Worm (Caenorhabditis elegans) whole organism, L4/young adult: ENCODE measurements around the gene W04G3.5.

Experiments
- W03F9.2 ChIP-seq: fragments of 150-350 bp; optimal IDR thresholded peaks from 2 replicates; lab custom pipeline; 2014; ENCODE audit warnings: missing biosample characterization, missing genetic modification characterization
- dao-5 ChIP-seq: sonication (generic microtip); optimal IDR thresholded peaks from 2 replicates; lab custom pipeline; 2016; ENCODE audit warnings: missing genotype, missing genetic modification characterization, moderate library complexity, missing compliant biosample characterization
- him-1 ChIP-seq: sonication (generic microtip); optimal IDR thresholded peaks from 2 replicates; lab custom pipeline; 2016; ENCODE audit warnings: missing genotype, missing genetic modification reagents, missing genetic modification characterization, missing compliant biosample characterization

W04G3.5 gene

ce11 chrX:11073358-11073757 lies at the start of gene W04G3.5:
Gene W04G3.5 (plus strand): TSS chrX:11073658.
- TF ChIP-seq dao-5 (tag; lab: Kevin White, UChicago) (no peak), him-1 (no peak), W03F9.2 (tag; lab: Kevin White, UChicago) (no peak)

ce11 chrX:11028617-11029016 lies 44.8 kb upstream of the W04G3.5 start, which contains the start of gene ldb-1:
Gene ldb-1 (plus strand): TSS chrX:11028917.
- TF ChIP-seq him-1 = no peak
- no peak for TF ChIP-seq W03F9.2 (tag; lab: Kevin White, UChicago)
- TF ChIP-seq dao-5 (tag; lab: Kevin White, UChicago) = no peak

ce11 chrX:11031047-11031695 lies 42.3 kb upstream of the W04G3.5 start:
- TF ChIP-seq him-1 (peak; percentile 97), W03F9.2 (tag; lab: Kevin White, UChicago) (peak; percentile 54), dao-5 (tag; lab: Kevin White, UChicago) (peak; percentile 1)

ce11 chrX:11031869-11032268 lies 41.6 kb upstream of the W04G3.5 start:
- TF ChIP-seq W03F9.2 (tag; lab: Kevin White, UChicago) = no peak
- no peak for TF ChIP-seq dao-5 (tag; lab: Kevin White, UChicago)
- TF ChIP-seq him-1 = no peak

- no peak for TF ChIP-seq W03F9.2 (tag; lab: Kevin White, UChicago)
- TF ChIP-seq him-1 = no peak
- TF ChIP-seq dao-5 (tag; lab: Kevin White, UChicago) = no peak
These were observed 41.0 kb upstream of the W04G3.5 start for ce11 chrX:11032412-11032811.

- TF ChIP-seq W03F9.2 (tag; lab: Kevin White, UChicago) (no peak), him-1 (no peak), dao-5 (tag; lab: Kevin White, UChicago) (no peak)
These were observed 40.1 kb upstream of the W04G3.5 start for ce11 chrX:11033128-11033951.

- no peak for TF ChIP-seq dao-5 (tag; lab: Kevin White, UChicago)
These were observed 39.5 kb upstream of the W04G3.5 start for ce11 chrX:11033952-11034287.

- TF ChIP-seq him-1 = peak; percentile 54
- no peak for TF ChIP-seq W03F9.2 (tag; lab: Kevin White, UChicago)
- TF ChIP-seq dao-5 (tag; lab: Kevin White, UChicago) = no peak
These were observed 38.9 kb upstream of the W04G3.5 start for ce11 chrX:11034430-11035117.

ce11 chrX:11035563-11035962 lies 37.9 kb upstream of the W04G3.5 start:
- TF ChIP-seq W03F9.2 (tag; lab: Kevin White, UChicago) (no peak), him-1 (no peak), dao-5 (tag; lab: Kevin White, UChicago) (no peak)

ce11 chrX:11036114-11037087 lies 37.1 kb upstream of the W04G3.5 start:
- TF ChIP-seq dao-5 (tag; lab: Kevin White, UChicago) (no peak), W03F9.2 (tag; lab: Kevin White, UChicago) (no peak), him-1 (no peak)

- TF ChIP-seq dao-5 (tag; lab: Kevin White, UChicago) = no peak
- no peak for TF ChIP-seq W03F9.2 (tag; lab: Kevin White, UChicago)
- no peak for TF ChIP-seq him-1
These were observed 35.2 kb upstream of the W04G3.5 start for ce11 chrX:11038221-11038620.

ce11 chrX:11042777-11043176 lies 30.7 kb upstream of the W04G3.5 start, which contains the start of gene C09F12.3:
Gene C09F12.3 (minus strand): TSS chrX:11042877.
- TF ChIP-seq dao-5 (tag; lab: Kevin White, UChicago) = no peak

ce11 chrX:11047183-11047582 lies 26.3 kb upstream of the W04G3.5 start, which contains the start of gene clc-1:
Gene clc-1 (plus strand): TSS chrX:11047446.
- TF ChIP-seq W03F9.2 (tag; lab: Kevin White, UChicago) (no peak), dao-5 (tag; lab: Kevin White, UChicago) (no peak), him-1 (no peak)
